Worm (Caenorhabditis elegans) whole organism, mixed stage, embryonic: ENCODE results near the gene K07F5.6.

Experiments used
- elt-3 ChIP-seq: fragments of 150-350 bp; optimal IDR thresholded peaks from 2 replicates; lab custom pipeline; 2014; ENCODE audit warnings: missing biosample characterization, missing genetic modification characterization
- nhr-237 ChIP-seq: fragments of 150-350 bp; optimal IDR thresholded peaks from 2 replicates; lab custom pipeline; 2014; ENCODE audit warnings: missing biosample characterization, missing genetic modification characterization

- TF ChIP-seq nhr-237 (tag; lab: Kevin White, UChicago): no peak
- no peak for TF ChIP-seq elt-3 (tag; lab: Kevin White, UChicago)
Observed at ce11 chrIV:9855712-9856111, 9.2 kb upstream of the K07F5.6 start, which contains the start of gene K07F5.12.
